Worm (Caenorhabditis elegans): ENCODE results near the gene xol-1.
A peak's percentile ranks its signal among the peaks of the same experiment; 100 is the strongest.

xol-1 gene

ce11 chrX:8048637-8049036 lies 7.5 kb downstream of the xol-1 start:
- TF ChIP-seq lin-40 (tag; optimal IDR thresholded peaks at IDR 0.05), result peak; percentile 71
- TF ChIP-seq hlh-12 (tag; optimal IDR thresholded peaks at IDR 0.05), result no peak
- peak; percentile 63 for TF ChIP-seq gei-17 (GFP tag; optimal IDR thresholded peaks at IDR 0.05)

ce11 chrX:8052055-8052454 lies 10.9 kb downstream of the xol-1 start:
- TF ChIP-seq die-1 (tag; optimal IDR thresholded peaks at IDR 0.05) (no peak), egl-18 (GFP tag; IDR thresholded peaks at IDR 0.05) (no peak), Y53F4B.3 (GFP tag; IDR thresholded peaks at IDR 0.05) (no peak), ztf-3 (GFP tag; optimal IDR thresholded peaks at IDR 0.05) (no peak), repo-1 (tag; optimal IDR thresholded peaks at IDR 0.05) (no peak), rpc-1 (optimal IDR thresholded peaks at IDR 0.05) (no peak), rpc-1 (tag; optimal IDR thresholded peaks at IDR 0.05) (no peak), F10E7.11 (tag; optimal IDR thresholded peaks at IDR 0.05) (no peak), B0019.2 (GFP tag; conservative IDR thresholded peaks at IDR 0.05) (no peak), somi-1 (GFP tag; optimal IDR thresholded peaks at IDR 0.05) (no peak), madf-10 (tag; optimal IDR thresholded peaks at IDR 0.05) (no peak)

- peak; percentile 90 for TF ChIP-seq zfh-2 (GFP tag; conservative IDR thresholded peaks at IDR 0.05)
- no peak for TF ChIP-seq B0336.3 (GFP tag; IDR thresholded peaks at IDR 0.05)
- TF ChIP-seq sea-2 (GFP tag; IDR thresholded peaks at IDR 0.05), result peak; percentile 72; the same call in 1 of the 2 replicates
- TF ChIP-seq sdz-38 (tag; optimal IDR thresholded peaks at IDR 0.05), result no peak
- no peak for TF ChIP-seq K11D2.4 (GFP tag; IDR thresholded peaks at IDR 0.05)
- no peak for TF ChIP-seq mcd-1 (GFP tag; IDR thresholded peaks at IDR 0.05)
- TF ChIP-seq unc-62 (GFP tag; optimal IDR thresholded peaks at IDR 0.05), result no peak
- TF ChIP-seq T26A5.8 (tag; optimal IDR thresholded peaks at IDR 0.05), result no peak
- no peak for TF ChIP-seq ztf-18 (tag; optimal IDR thresholded peaks at IDR 0.05)
- no peak for TF ChIP-seq xnd-1 (tag; optimal IDR thresholded peaks at IDR 0.05)
- TF ChIP-seq tbx-9 (tag; optimal IDR thresholded peaks at IDR 0.05; ENCODE audit: borderline replicate concordance), result no peak
These were observed 11.9 kb downstream of the xol-1 start for ce11 chrX:8053008-8053441.

- TF ChIP-seq hlh-26 (GFP tag; conservative IDR thresholded peaks at IDR 0.05), result no peak
- no peak for TF ChIP-seq hrde-1 (tag; optimal IDR thresholded peaks at IDR 0.05; ENCODE audit: borderline replicate concordance)
- TF ChIP-seq F49E8.2 (tag; optimal IDR thresholded peaks at IDR 0.05; ENCODE audit: insufficient read depth), result no peak
- TF ChIP-seq tlf-1 (GFP tag; optimal IDR thresholded peaks at IDR 0.05), result no peak
- no peak for TF ChIP-seq lag-1 (GFP tag; IDR thresholded peaks at IDR 0.05)
- no peak for TF ChIP-seq lin-35 (GFP tag; optimal IDR thresholded peaks at IDR 0.05)
- no peak for TF ChIP-seq mxl-1 (tag; optimal IDR thresholded peaks at IDR 0.05)
- no peak for TF ChIP-seq dpl-1 (GFP tag; optimal IDR thresholded peaks at IDR 0.05)
- TF ChIP-seq hmg-20 (GFP tag; IDR thresholded peaks at IDR 0.05), result no peak
- no peak for TF ChIP-seq repo-1 (tag; optimal IDR thresholded peaks at IDR 0.05)
- TF ChIP-seq pha-4 (tag; optimal IDR thresholded peaks at IDR 0.05), result no peak
- no peak for TF ChIP-seq egl-18 (GFP tag; IDR thresholded peaks at IDR 0.05)
- no peak for TF ChIP-seq snpc-3.4 (tag; optimal IDR thresholded peaks at IDR 0.05)
- TF ChIP-seq gei-17 (GFP tag; optimal IDR thresholded peaks at IDR 0.05), result no peak
- TF ChIP-seq T26A5.8 (tag; optimal IDR thresholded peaks at IDR 0.05), result no peak
- no peak for TF ChIP-seq ceh-40 (GFP tag; IDR thresholded peaks at IDR 0.05)
- TF ChIP-seq ztf-25 (GFP tag; IDR thresholded peaks at IDR 0.05), result no peak
- TF ChIP-seq hmg-1.2 (GFP tag; IDR thresholded peaks at IDR 0.05), result no peak
- TF ChIP-seq nhr-80 (tag; optimal IDR thresholded peaks at IDR 0.05), result no peak
These were observed 13.4 kb downstream of the xol-1 start for ce11 chrX:8054478-8054877.

Data from whole organism, young adult.